Worm (Caenorhabditis elegans) whole organism, L4 larva: Measurements from ENCODE around the gene clec-175.

Experiments
- F37D6.2 ChIP-seq: sonication (generic microtip); optimal IDR thresholded peaks from 2 replicates; lab custom pipeline; 2016; ENCODE audit warnings: mild to moderate bottlenecking, missing genetic modification characterization, missing compliant biosample characterization
- F44E2.7 ChIP-seq: fragments of 200-800 bp; sonication (Bioruptor generic); IDR thresholded peaks from 2 replicates; pipeline ENCODE4 v2.1.2; 2022; ENCODE audit warnings: missing genetic modification characterization, missing compliant biosample characterization
- T20F7.1 ChIP-seq: fragments of 200-800 bp; sonication (Bioruptor generic); optimal IDR thresholded peaks from 2 replicates; lab custom pipeline; 2018; ENCODE audit warnings: mild to moderate bottlenecking, missing genetic modification characterization, missing compliant biosample characterization
- Y105C5A.15 ChIP-seq: fragments of 200-800 bp; sonication (Bioruptor generic); IDR thresholded peaks from 2 replicates; pipeline ENCODE4 v1.3.6; 2022; ENCODE audit warnings: missing genetic modification characterization, missing compliant biosample characterization
- ZK337.2 ChIP-seq: fragments of 200-800 bp; sonication (Bioruptor generic); IDR thresholded peaks from 2 replicates; pipeline ENCODE4 v1.3.6; 2022; ENCODE audit warnings: missing genetic modification reagents, missing genetic modification characterization, missing compliant biosample characterization
- ama-1 ChIP-seq: fragments of 150-350 bp; optimal IDR thresholded peaks from 2 replicates; lab custom pipeline; 2014; ENCODE audit warnings: inconsistent platforms, mixed read lengths
- ceh-32 ChIP-seq: sonication (generic microtip); optimal IDR thresholded peaks from 2 replicates; lab custom pipeline; 2016; ENCODE audit warnings: mild to moderate bottlenecking, missing genetic modification characterization, missing compliant biosample characterization; ENCODE audit not compliant: poor library complexity
- cey-2 ChIP-seq: sonication (generic microtip); optimal IDR thresholded peaks from 3 replicates; lab custom pipeline; 2017; ENCODE audit warnings: missing genetic modification characterization, mild to moderate bottlenecking, missing compliant biosample characterization, antibody characterized with exemption, borderline replicate concordance; ENCODE audit not compliant: insufficient read depth
- daf-12 ChIP-seq: fragments of 150-350 bp; optimal IDR thresholded peaks from 2 replicates; lab custom pipeline; 2014; ENCODE audit warnings: missing biosample characterization, missing genetic modification reagents, missing genetic modification characterization
- daf-16 ChIP-seq, 3 experiments: sonication (generic microtip); optimal IDR thresholded peaks; 2 replicates each; lab custom pipeline; 2016 to 2017; ENCODE audit warnings: missing genetic modification characterization in 3 of 3, missing genetic modification reagents in 3 of 3, mild to moderate bottlenecking in 2 of 3, missing compliant biosample characterization in 2 of 3, missing biosample characterization in 1 of 3, moderate library complexity in 1 of 3
- daf-8 ChIP-seq: fragments of 200-800 bp; sonication (Bioruptor generic); IDR thresholded peaks from 2 replicates; pipeline ENCODE4 v1.3.6; 2022; ENCODE audit warnings: missing genetic modification characterization, missing compliant biosample characterization
- dmd-6 ChIP-seq: fragments of 200-800 bp; sonication (Bioruptor generic); IDR thresholded peaks from 2 replicates; pipeline ENCODE4 v1.3.6; 2022; ENCODE audit warnings: missing genetic modification reagents, missing genetic modification characterization, missing compliant biosample characterization
- dpl-1 ChIP-seq: fragments of 150-350 bp; optimal IDR thresholded peaks from 2 replicates; lab custom pipeline; 2014; ENCODE audit warnings: missing biosample characterization, missing genetic modification reagents, missing genetic modification characterization
- duxl-1 ChIP-seq: sonication (generic microtip); optimal IDR thresholded peaks from 2 replicates; lab custom pipeline; 2016; ENCODE audit warnings: mild to moderate bottlenecking, missing genetic modification characterization, moderate library complexity, missing compliant biosample characterization; ENCODE audit not compliant: poor library complexity
- dve-1 ChIP-seq: sonication (generic microtip); optimal IDR thresholded peaks from 2 replicates; lab custom pipeline; 2017; ENCODE audit warnings: antibody characterized with exemption, mild to moderate bottlenecking, missing genetic modification characterization, missing compliant biosample characterization; ENCODE audit not compliant: insufficient read depth
- egl-27 ChIP-seq: sonication (generic microtip); optimal IDR thresholded peaks from 3 replicates; lab custom pipeline; 2017; ENCODE audit warnings: missing biosample characterization, missing genetic modification reagents, missing genetic modification characterization
- egl-43 ChIP-seq: fragments of 200-800 bp; sonication (Bioruptor generic); IDR thresholded peaks from 2 replicates; pipeline ENCODE4 v1.3.6; 2022; ENCODE audit warnings: missing genetic modification reagents, missing genetic modification characterization, missing compliant biosample characterization
- gei-8 ChIP-seq: fragments of 200-800 bp; sonication (Bioruptor generic); optimal IDR thresholded peaks from 2 replicates; lab custom pipeline; 2018; ENCODE audit warnings: mild to moderate bottlenecking, missing genetic modification characterization, missing compliant biosample characterization
- hif-1 ChIP-seq, 2 experiments: sonication (generic microtip); optimal IDR thresholded peaks; 2 replicates each; lab custom pipeline; 2016 to 2017; ENCODE audit warnings: missing compliant biosample characterization in 2 of 2, missing genetic modification characterization in 2 of 2, missing genetic modification reagents in 2 of 2, missing genotype in 2 of 2, mild to moderate bottlenecking in 1 of 2
- hlh-30 ChIP-seq: sonication (generic microtip); optimal IDR thresholded peaks from 2 replicates; lab custom pipeline; 2017; ENCODE audit warnings: antibody characterized with exemption, mild to moderate bottlenecking, missing genetic modification characterization, missing compliant biosample characterization; ENCODE audit not compliant: insufficient read depth
- lin-1 ChIP-seq: fragments of 200-800 bp; sonication (Bioruptor generic); IDR thresholded peaks from 2 replicates; pipeline ENCODE4 v1.3.6; 2022; ENCODE audit warnings: missing genetic modification reagents, missing genetic modification characterization, missing compliant biosample characterization
- lin-29 ChIP-seq: fragments of 200-800 bp; sonication (Bioruptor generic); IDR thresholded peaks from 2 replicates; pipeline ENCODE4 v1.3.6; 2022; ENCODE audit warnings: missing genetic modification reagents, missing genetic modification characterization, missing compliant biosample characterization
- lin-38 ChIP-seq: fragments of 200-800 bp; sonication (Bioruptor generic); IDR thresholded peaks from 2 replicates; pipeline ENCODE4 v1.3.6; 2022; ENCODE audit warnings: missing genetic modification reagents, missing genetic modification characterization, missing compliant biosample characterization
- lir-3 ChIP-seq: sonication (generic microtip); optimal IDR thresholded peaks from 2 replicates; lab custom pipeline; 2016; ENCODE audit warnings: mild to moderate bottlenecking, missing genetic modification characterization, missing compliant biosample characterization
- lsy-2 ChIP-seq, 2 experiments: fragments of 150-350 bp in 1 of 2; sonication (generic microtip) in 1 of 2; optimal IDR thresholded peaks; 2 replicates each; lab custom pipeline; 2014 to 2017; ENCODE audit warnings: missing biosample characterization in 2 of 2, missing genetic modification characterization in 2 of 2
- madf-9 ChIP-seq: fragments of 200-800 bp; sonication (Bioruptor generic); conservative IDR thresholded peaks from 2 replicates; pipeline ENCODE4 v1.3.6; 2022; ENCODE audit warnings: missing genetic modification reagents, missing genetic modification characterization, missing compliant biosample characterization
- mxl-3 ChIP-seq: fragments of 200-800 bp; sonication (Bioruptor generic); optimal IDR thresholded peaks from 2 replicates; lab custom pipeline; 2018; ENCODE audit warnings: mild to moderate bottlenecking, missing genetic modification characterization, missing compliant biosample characterization
- nhr-10 ChIP-seq: fragments of 150-350 bp; optimal IDR thresholded peaks from 2 replicates; lab custom pipeline; 2014; ENCODE audit warnings: missing biosample characterization, missing genetic modification characterization
- nhr-25 ChIP-seq: sonication (generic microtip); optimal IDR thresholded peaks from 2 replicates; lab custom pipeline; 2017; ENCODE audit warnings: missing genetic modification characterization, mild to moderate bottlenecking, missing compliant biosample characterization, antibody characterized with exemption, moderate library complexity, borderline replicate concordance; ENCODE audit not compliant: insufficient read depth
- nhr-42 ChIP-seq: fragments of 200-800 bp; sonication (Bioruptor generic); IDR thresholded peaks from 2 replicates; pipeline ENCODE4 v1.3.6; 2022; ENCODE audit warnings: missing genetic modification characterization, missing compliant biosample characterization
- pha-4 ChIP-seq, 2 experiments: fragments of 150-350 bp in 1 of 2; fragments of 200-800 bp in 1 of 2; sonication (Bioruptor generic) in 1 of 2; IDR thresholded peaks in 1 of 2; optimal IDR thresholded peaks in 1 of 2; 2 replicates each; pipeline versions ENCODE4 v1.3.6 to Lab custom; 2014 to 2022; ENCODE audit warnings: missing genetic modification characterization in 2 of 2, missing genetic modification reagents in 2 of 2, missing biosample characterization in 1 of 2, missing compliant biosample characterization in 1 of 2
- set-16 ChIP-seq: fragments of 200-800 bp; sonication (Bioruptor generic); IDR thresholded peaks from 2 replicates; pipeline ENCODE4 v1.3.6; 2022; ENCODE audit warnings: missing genetic modification reagents, missing genetic modification characterization, missing compliant biosample characterization
- skn-1 ChIP-seq: fragments of 150-350 bp; optimal IDR thresholded peaks from 2 replicates; lab custom pipeline; 2014; ENCODE audit warnings: missing biosample characterization, missing genetic modification characterization
- spr-1 ChIP-seq: sonication (generic microtip); optimal IDR thresholded peaks from 2 replicates; lab custom pipeline; 2016; ENCODE audit warnings: mild to moderate bottlenecking, missing genetic modification characterization, missing compliant biosample characterization
- spr-3 ChIP-seq: fragments of 200-800 bp; sonication (Bioruptor generic); optimal IDR thresholded peaks from 2 replicates; lab custom pipeline; 2018; ENCODE audit warnings: mild to moderate bottlenecking, missing genetic modification characterization, missing compliant biosample characterization
- tag-97 ChIP-seq: fragments of 200-800 bp; sonication (Bioruptor generic); IDR thresholded peaks from 2 replicates; pipeline ENCODE4 v1.3.6; 2022; ENCODE audit warnings: missing genetic modification characterization, missing compliant biosample characterization
- tra-1 ChIP-seq: fragments of 200-800 bp; sonication (Bioruptor generic); IDR thresholded peaks from 2 replicates; pipeline ENCODE4 v1.3.6; 2022; ENCODE audit warnings: missing genetic modification reagents, missing genetic modification characterization, missing compliant biosample characterization
- unc-62 ChIP-seq, 3 experiments: fragments of 150-350 bp in 1 of 3; sonication (generic microtip); optimal IDR thresholded peaks in 2 of 3; peaks in 1 of 3; 1 replicate in 1 of 3; 2 replicates in 2 of 3; lab custom pipeline; 2014 to 2017; ENCODE audit warnings: missing biosample characterization in 3 of 3, missing genetic modification characterization in 3 of 3, missing genetic modification reagents in 3 of 3, missing genotype in 1 of 3
- vab-7 ChIP-seq: fragments of 200-800 bp; sonication (Bioruptor generic); IDR thresholded peaks from 2 replicates; pipeline ENCODE4 v1.3.6; 2022; ENCODE audit warnings: missing genetic modification reagents, missing genetic modification characterization, missing compliant biosample characterization
- zag-1 ChIP-seq: fragments of 150-350 bp; optimal IDR thresholded peaks from 2 replicates; lab custom pipeline; 2014; ENCODE audit warnings: missing biosample characterization, missing genetic modification characterization

clec-175 gene

ce11 chrIV:4398890-4399289 lies 23.2 kb upstream of the clec-175 start:
- TF ChIP-seq dmd-6 (GFP tag; lab: Robert Waterston, UW) (no peak), ZK337.2 (GFP tag; lab: Robert Waterston, UW) (no peak), lin-1 (GFP tag; lab: Robert Waterston, UW) (no peak)

- no peak for TF ChIP-seq T20F7.1
- peak; percentile 95 for TF ChIP-seq set-16 (GFP tag; lab: Robert Waterston, UW)
- no peak for TF ChIP-seq Y105C5A.15 (GFP tag; lab: Robert Waterston, UW)
- TF ChIP-seq unc-62 (GFP tag; optimal IDR thresholded peaks at IDR 0.05 in 1 of 2; lab: Kevin White, UChicago) = no peak
- TF ChIP-seq unc-62 (tag; optimal IDR thresholded peaks at IDR 0.05; lab: Kevin White, UChicago) = no peak
- 0 out of 2 replicates have a peak, but pooled peaks have one; percentile 13 for TF ChIP-seq madf-9 (GFP tag; lab: Robert Waterston, UW)
- TF ChIP-seq mxl-3 (GFP tag; lab: Kevin White, UChicago) = peak; percentile 29
- TF ChIP-seq cey-2 (tag; lab: Kevin White, UChicago) = no peak
- TF ChIP-seq tag-97 = no peak
- no peak for TF ChIP-seq hlh-30 (tag; lab: Kevin White, UChicago)
- TF ChIP-seq egl-27 (tag; lab: Kevin White, UChicago) = no peak
- TF ChIP-seq lin-38 = peak; percentile 18
- no peak for TF ChIP-seq ama-1 (lab: Kevin White, UChicago)
- no peak for TF ChIP-seq skn-1 (tag; lab: Kevin White, UChicago)
- TF ChIP-seq tra-1 (GFP tag; lab: Robert Waterston, UW) = no peak
- TF ChIP-seq nhr-42 (GFP tag; lab: Robert Waterston, UW) = no peak
- no peak for TF ChIP-seq daf-12 (tag; lab: Kevin White, UChicago)
- no peak for TF ChIP-seq daf-16 (GFP tag; optimal IDR thresholded peaks at IDR 0.05; lab: Kevin White, UChicago)
- TF ChIP-seq daf-16 (tag; optimal IDR thresholded peaks at IDR 0.05; lab: Kevin White, UChicago) = peak; percentile 3
- TF ChIP-seq nhr-25 (tag; lab: Kevin White, UChicago) = peak; percentile 1
- 0 out of 2 replicates have a peak, but pooled peaks have one; percentile 36 for TF ChIP-seq F44E2.7 (GFP tag; lab: Robert Waterston, UW)
Measured at ce11 chrIV:4399418-4400136, 22.6 kb upstream of the clec-175 start.

- TF ChIP-seq dpl-1 = peak; percentile 30
- TF ChIP-seq vab-7 (GFP tag; lab: Robert Waterston, UW) = no peak
- no peak for TF ChIP-seq ceh-32 (tag; lab: Kevin White, UChicago)
- no peak for TF ChIP-seq madf-9 (GFP tag; lab: Robert Waterston, UW)
- TF ChIP-seq gei-8 (GFP tag; lab: Kevin White, UChicago) = no peak
- TF ChIP-seq zag-1 (tag; lab: Kevin White, UChicago) = no peak
- TF ChIP-seq spr-3 (GFP tag; lab: Kevin White, UChicago) = no peak
- TF ChIP-seq duxl-1 (tag; lab: Kevin White, UChicago) = no peak
- TF ChIP-seq Y105C5A.15 (GFP tag; lab: Robert Waterston, UW) = no peak
- peak; percentile 8 to 61 for TF ChIP-seq hif-1 (tag; optimal IDR thresholded peaks at IDR 0.05; lab: Kevin White, UChicago)
- no peak for TF ChIP-seq lin-1 (GFP tag; lab: Robert Waterston, UW)
- peak; percentile 28; the same call in 1 of the 2 replicates for TF ChIP-seq pha-4 (GFP tag; IDR thresholded peaks at IDR 0.05; lab: Robert Waterston, UW)
- no peak for TF ChIP-seq pha-4 (tag; optimal IDR thresholded peaks at IDR 0.05; lab: Kevin White, UChicago)
- 0 out of 2 replicates have a peak, but pooled peaks have one; percentile 41 for TF ChIP-seq lin-29 (GFP tag; lab: Robert Waterston, UW)
- peak; percentile 27 for TF ChIP-seq nhr-10
- no peak for TF ChIP-seq egl-43 (GFP tag; lab: Robert Waterston, UW)
- no peak for TF ChIP-seq daf-8 (GFP tag; lab: Robert Waterston, UW)
- TF ChIP-seq F37D6.2 (tag; lab: Kevin White, UChicago) = no peak
- TF ChIP-seq lsy-2 (tag; optimal IDR thresholded peaks at IDR 0.05; lab: Kevin White, UChicago) = peak in 1 of 2 experiments; percentile 61
- peak; percentile 64 for TF ChIP-seq dve-1
- no peak for TF ChIP-seq lir-3
- TF ChIP-seq spr-1 (tag; lab: Kevin White, UChicago) = no peak
- peak in 1 of 2 experiments; percentile 99 for TF ChIP-seq unc-62 (GFP tag; optimal IDR thresholded peaks at IDR 0.05 in 1 of 2; lab: Kevin White, UChicago)
- no peak for TF ChIP-seq unc-62 (tag; optimal IDR thresholded peaks at IDR 0.05; lab: Kevin White, UChicago)
Measured at ce11 chrIV:4400350-4401326, 21.5 kb upstream of the clec-175 start, which contains the start of gene Y24D9A.6. Gene Y24D9A.6, minus strand, starts transcription at chrIV:4400400.
